Worm (Caenorhabditis elegans) whole organism, L3 larva: Measurements from ENCODE around the gene str-125.

Experiments used
- ama-1 ChIP-seq: fragments of 150-350 bp; optimal IDR thresholded peaks from 2 replicates; lab custom pipeline; 2018
- ceh-28 ChIP-seq: fragments of 150-350 bp; optimal IDR thresholded peaks from 2 replicates; lab custom pipeline; 2014; ENCODE audit warnings: missing biosample characterization, missing genetic modification reagents, missing genetic modification characterization
- elt-2 ChIP-seq: sonication (generic microtip); optimal IDR thresholded peaks from 2 replicates; lab custom pipeline; 2016; ENCODE audit warnings: missing genetic modification reagents, mild to moderate bottlenecking, missing genetic modification characterization, missing compliant biosample characterization
- nfya-1 ChIP-seq: sonication (generic microtip); optimal IDR thresholded peaks from 2 replicates; lab custom pipeline; 2017; ENCODE audit warnings: missing genetic modification characterization, mild to moderate bottlenecking, missing compliant biosample characterization, antibody characterized with exemption, moderate library complexity; ENCODE audit not compliant: insufficient read depth
- nhr-237 ChIP-seq: fragments of 150-350 bp; optimal IDR thresholded peaks from 2 replicates; lab custom pipeline; 2014; ENCODE audit warnings: missing biosample characterization, missing genetic modification characterization
- unc-39 ChIP-seq: sonication (generic microtip); optimal IDR thresholded peaks from 4 replicates; lab custom pipeline; 2017; ENCODE audit warnings: missing biosample characterization, missing genetic modification characterization

- TF ChIP-seq unc-39 (no peak), elt-2 (tag; lab: Kevin White, UChicago) (no peak), ama-1 (lab: Kevin White, UChicago) (no peak), nhr-237 (tag; lab: Kevin White, UChicago) (no peak), ceh-28 (tag; lab: Kevin White, UChicago) (no peak), nfya-1 (tag; lab: Kevin White, UChicago) (no peak)
These were observed at the start of gene str-125 for ce11 chrV:17075900-17076299.
